Worm (Caenorhabditis elegans) whole organism, L2 larva: Measurements from ENCODE around the gene C52E4.12.

ENCODE experiments used
- Y55F3AM.14 ChIP-seq: fragments of 200-800 bp; sonication (Bioruptor generic); optimal IDR thresholded peaks from 2 replicates; lab custom pipeline; 2018; ENCODE audit warnings: mild to moderate bottlenecking, missing genetic modification characterization, missing compliant biosample characterization
- alr-1 ChIP-seq: fragments of 150-350 bp; optimal IDR thresholded peaks from 2 replicates; lab custom pipeline; 2014; ENCODE audit warnings: missing biosample characterization, missing genetic modification characterization
- ama-1 ChIP-seq: fragments of 150-350 bp; optimal IDR thresholded peaks from 2 replicates; lab custom pipeline; 2018; ENCODE audit warnings: inconsistent platforms
- elt-1 ChIP-seq: fragments of 150-350 bp; optimal IDR thresholded peaks from 2 replicates; lab custom pipeline; 2014; ENCODE audit warnings: missing biosample characterization, missing genetic modification characterization
- lin-11 ChIP-seq: fragments of 150-350 bp; sonication (generic microtip); optimal IDR thresholded peaks from 2 replicates; lab custom pipeline; 2014; ENCODE audit warnings: missing biosample characterization, missing genetic modification characterization, inconsistent platforms, mixed read lengths
- mdl-1 ChIP-seq, 2 experiments: fragments of 150-350 bp in 1 of 2; sonication (generic microtip) in 1 of 2; optimal IDR thresholded peaks; 2 replicates each; lab custom pipeline; 2017; ENCODE audit warnings: missing biosample characterization in 2 of 2, missing genetic modification characterization in 2 of 2
- nhr-77 ChIP-seq: fragments of 150-350 bp; optimal IDR thresholded peaks from 2 replicates; lab custom pipeline; 2014; ENCODE audit warnings: missing biosample characterization, missing genetic modification characterization
- unc-62 ChIP-seq: fragments of 150-350 bp; optimal IDR thresholded peaks from 2 replicates; lab custom pipeline; 2014; ENCODE audit warnings: missing biosample characterization, missing genetic modification reagents, missing genetic modification characterization
- zag-1 ChIP-seq: fragments of 150-350 bp; optimal IDR thresholded peaks from 2 replicates; lab custom pipeline; 2014; ENCODE audit warnings: missing biosample characterization, missing genetic modification characterization

DNA sequence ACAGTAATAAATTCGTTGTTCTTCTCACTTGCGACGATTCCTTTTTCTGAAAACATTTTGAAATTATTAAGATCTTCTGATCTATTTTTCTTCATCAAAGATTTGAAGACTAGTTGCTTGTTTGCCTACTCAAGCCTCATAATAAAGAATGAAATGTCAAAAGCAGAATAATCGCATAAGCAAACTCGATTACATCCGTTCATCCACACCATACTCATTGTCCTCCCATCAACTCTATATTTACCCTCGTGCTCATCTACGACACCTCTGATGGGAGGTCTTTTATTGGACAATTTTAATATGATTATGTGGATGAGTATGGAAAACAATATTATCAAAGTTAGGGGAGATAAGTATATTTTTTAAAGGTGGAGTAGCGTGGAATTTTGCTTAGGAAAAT lies 37.9 kb downstream of the C52E4.12 start:
- TF ChIP-seq nhr-77 (tag; lab: Kevin White, UChicago) (no peak), zag-1 (tag; lab: Kevin White, UChicago) (no peak), mdl-1 (tag; optimal IDR thresholded peaks at IDR 0.05; lab: Kevin White, UChicago) (no peak), unc-62 (no peak), ama-1 (lab: Kevin White, UChicago) (no peak), lin-11 (tag; lab: Kevin White, UChicago) (no peak), Y55F3AM.14 (GFP tag; lab: Kevin White, UChicago) (no peak), elt-1 (tag; lab: Kevin White, UChicago) (no peak), alr-1 (no peak)
